ENCODE assay signal across 1 fruit fly cellular context in genomic region chrX:17682745-17683505, dm6.
A peak's percentile ranks its signal among the peaks of the same experiment; 100 is the strongest.
TF ChIP-seq lines count a peak whose summit lies in the region.

No protein-coding gene starts in this region.

TF ChIP-seq in whole organism, embryonic, 481 proteins besides CTCF, POLR2A, EP300 and RAD21 (continued from another document and continues in another):
- TF ChIP-seq CG8290 (GFP tag; optimal IDR thresholded peaks at IDR 0.05; lab: Kevin White, UChicago), result no peak
- TF ChIP-seq CG8290 (tag; optimal IDR thresholded peaks at IDR 0.05; lab: Kevin White, UChicago), result no peak
- peak; percentile 29 for TF ChIP-seq CG3407 (GFP tag; optimal IDR thresholded peaks at IDR 0.05; lab: Kevin White, UChicago)
- peak; percentile 92 for TF ChIP-seq vvl (GFP tag; IDR thresholded peaks at IDR 0.05; lab: Robert Waterston, UW)
- TF ChIP-seq CG2875 (GFP tag; optimal IDR thresholded peaks at IDR 0.05; lab: Kevin White, UChicago), result peak; percentile 58
- TF ChIP-seq Doc2 (GFP tag; IDR thresholded peaks at IDR 0.05; lab: Robert Waterston, UW), result no peak
- TF ChIP-seq CG10274 (GFP tag; optimal IDR thresholded peaks at IDR 0.05; lab: Kevin White, UChicago), result no peak
- peak; percentile 43 for TF ChIP-seq D19A (tag; optimal IDR thresholded peaks at IDR 0.05; lab: Kevin White, UChicago)
- peak; percentile 26 for TF ChIP-seq CG4707 (GFP tag; optimal IDR thresholded peaks at IDR 0.05; lab: Kevin White, UChicago)
- no peak for TF ChIP-seq Spps (tag; optimal IDR thresholded peaks at IDR 0.05; lab: Kevin White, UChicago)
- peak in 1 of 3 experiments; percentile 42 for TF ChIP-seq lola (GFP tag; optimal IDR thresholded peaks at IDR 0.05; lab: Kevin White, UChicago)
- peak; percentile 23 for TF ChIP-seq CG8944 (GFP tag; optimal IDR thresholded peaks at IDR 0.05; lab: Kevin White, UChicago)
- TF ChIP-seq CG4854 (GFP tag; optimal IDR thresholded peaks at IDR 0.05; lab: Kevin White, UChicago), result no peak
- TF ChIP-seq sc (optimal IDR thresholded peaks at IDR 0.05; lab: Kevin White, UChicago), result no peak
- no peak for TF ChIP-seq sc (GFP tag; optimal IDR thresholded peaks at IDR 0.05; lab: Kevin White, UChicago)
- no peak for TF ChIP-seq Sry-δ (GFP tag; optimal IDR thresholded peaks at IDR 0.05; lab: Kevin White, UChicago)
- no peak for TF ChIP-seq CG7271 (tag; optimal IDR thresholded peaks at IDR 0.05; lab: Kevin White, UChicago)
- peak; percentile 4 for TF ChIP-seq kah (GFP tag; optimal IDR thresholded peaks at IDR 0.05; lab: Kevin White, UChicago)
- TF ChIP-seq tx (GFP tag; optimal IDR thresholded peaks at IDR 0.05; lab: Kevin White, UChicago), result no peak
- TF ChIP-seq trem (tag; optimal IDR thresholded peaks at IDR 0.05; lab: Kevin White, UChicago), result peak; percentile 26
- peak; percentile 57 for TF ChIP-seq CG4360 (GFP tag; IDR thresholded peaks at IDR 0.05; lab: Robert Waterston, UW)
- peak; percentile 37 for TF ChIP-seq Fer3 (tag; optimal IDR thresholded peaks at IDR 0.05; lab: Kevin White, UChicago)
- TF ChIP-seq fd96Cb (tag; optimal IDR thresholded peaks at IDR 0.05; lab: Kevin White, UChicago), result peak; percentile 73
- TF ChIP-seq exex (tag; optimal IDR thresholded peaks at IDR 0.05; lab: Kevin White, UChicago), result no peak
- peak; percentile 73; the same call in 1 of the 3 replicates for TF ChIP-seq CG11456 (GFP tag; IDR thresholded peaks at IDR 0.05; lab: Robert Waterston, UW)
- peak; percentile 31 for TF ChIP-seq Chrac-16 (GFP tag; optimal IDR thresholded peaks at IDR 0.05; lab: Kevin White, UChicago)
- peak; percentile 50 for TF ChIP-seq CG10267 (tag; optimal IDR thresholded peaks at IDR 0.05; lab: Kevin White, UChicago)
- peak; percentile 77 for TF ChIP-seq CG13424 (tag; optimal IDR thresholded peaks at IDR 0.05; lab: Kevin White, UChicago)
- TF ChIP-seq ham (GFP tag; IDR thresholded peaks at IDR 0.05; lab: Robert Waterston, UW), result no peak
- peak; percentile 87 for TF ChIP-seq CG17328 (GFP tag; IDR thresholded peaks at IDR 0.05; lab: Robert Waterston, UW)
- no peak for TF ChIP-seq HmgD (GFP tag; optimal IDR thresholded peaks at IDR 0.05; lab: Kevin White, UChicago)
- TF ChIP-seq CG15073 (GFP tag; optimal IDR thresholded peaks at IDR 0.05; lab: Kevin White, UChicago), result no peak
- no peak for TF ChIP-seq schlank (tag; optimal IDR thresholded peaks at IDR 0.05; lab: Kevin White, UChicago)
- TF ChIP-seq pho (GFP tag; optimal IDR thresholded peaks at IDR 0.05; lab: Kevin White, UChicago), result peak; percentile 4
- peak; percentile 4 for TF ChIP-seq dmrt11E (tag; optimal IDR thresholded peaks at IDR 0.05; lab: Kevin White, UChicago)
- TF ChIP-seq D (optimal IDR thresholded peaks at IDR 0.05; lab: Kevin White, UChicago), result no peak
- TF ChIP-seq D (GFP tag; optimal IDR thresholded peaks at IDR 0.05; lab: Kevin White, UChicago), result peak; percentile 26
- peak; percentile 41 for TF ChIP-seq PHDP (tag; optimal IDR thresholded peaks at IDR 0.05; lab: Kevin White, UChicago)
- TF ChIP-seq NfI (GFP tag; optimal IDR thresholded peaks at IDR 0.05; lab: Kevin White, UChicago), result peak; percentile 45
- peak in 1 of 2 experiments; percentile 60 for TF ChIP-seq dpn (GFP tag; optimal IDR thresholded peaks at IDR 0.05; lab: Kevin White, UChicago)
- peak; percentile 83 for TF ChIP-seq stc (GFP tag; IDR thresholded peaks at IDR 0.05; lab: Robert Waterston, UW)
- TF ChIP-seq CG17568 (GFP tag; optimal IDR thresholded peaks at IDR 0.05; lab: Kevin White, UChicago), result peak; percentile 30
- no peak for TF ChIP-seq Hmx (GFP tag; optimal IDR thresholded peaks at IDR 0.05; lab: Kevin White, UChicago)
- TF ChIP-seq Mad (GFP tag; optimal IDR thresholded peaks at IDR 0.05; lab: Kevin White, UChicago), result peak; percentile 2
- peak; percentile 71 for TF ChIP-seq gem (tag; optimal IDR thresholded peaks at IDR 0.05; lab: Kevin White, UChicago)
- peak; percentile 83 for TF ChIP-seq CG17359 (tag; optimal IDR thresholded peaks at IDR 0.05; lab: Kevin White, UChicago)
- TF ChIP-seq CG12071 (GFP tag; optimal IDR thresholded peaks at IDR 0.05; lab: Kevin White, UChicago), result peak; percentile 13
- no peak for TF ChIP-seq Hand (GFP tag; optimal IDR thresholded peaks at IDR 0.05; lab: Kevin White, UChicago)
- no peak for TF ChIP-seq CG31365 (tag; optimal IDR thresholded peaks at IDR 0.05; lab: Kevin White, UChicago)
- no peak for TF ChIP-seq bigmax (GFP tag; optimal IDR thresholded peaks at IDR 0.05; lab: Kevin White, UChicago)
- TF ChIP-seq fu2 (GFP tag; optimal IDR thresholded peaks at IDR 0.05; lab: Kevin White, UChicago), result no peak
- TF ChIP-seq gcm (GFP tag; optimal IDR thresholded peaks at IDR 0.05; lab: Kevin White, UChicago), result peak; percentile 19
- TF ChIP-seq CG2129 (GFP tag; IDR thresholded peaks at IDR 0.05; lab: Robert Waterston, UW; ENCODE audit: partially characterized antibody), result no peak
- TF ChIP-seq CG32772 (GFP tag; IDR thresholded peaks at IDR 0.05; lab: Robert Waterston, UW), result peak; percentile 90
- no peak for TF ChIP-seq CG8089 (GFP tag; optimal IDR thresholded peaks at IDR 0.05; lab: Kevin White, UChicago)
- TF ChIP-seq Awh (GFP tag; IDR thresholded peaks at IDR 0.05; lab: Robert Waterston, UW), result peak; percentile 86
- TF ChIP-seq tll (GFP tag; optimal IDR thresholded peaks at IDR 0.05; lab: Kevin White, UChicago), result no peak
- no peak for TF ChIP-seq Fer2 (tag; optimal IDR thresholded peaks at IDR 0.05; lab: Kevin White, UChicago)
- no peak for TF ChIP-seq vnd (GFP tag; IDR thresholded peaks at IDR 0.05; lab: Robert Waterston, UW; ENCODE audit: partially characterized antibody)
- no peak for TF ChIP-seq CG34224 (GFP tag; IDR thresholded peaks at IDR 0.05; lab: Robert Waterston, UW; ENCODE audit: partially characterized antibody)
- TF ChIP-seq ems (GFP tag; optimal IDR thresholded peaks at IDR 0.05; lab: Kevin White, UChicago), result peak; percentile 39
- peak; percentile 16 for TF ChIP-seq stwl (tag; optimal IDR thresholded peaks at IDR 0.05; lab: Kevin White, UChicago)
- peak; percentile 52 for TF ChIP-seq ind (GFP tag; optimal IDR thresholded peaks at IDR 0.05; lab: Kevin White, UChicago)
- no peak for TF ChIP-seq Fer1 (GFP tag; optimal IDR thresholded peaks at IDR 0.05; lab: Kevin White, UChicago)
- TF ChIP-seq CG12104 (GFP tag; optimal IDR thresholded peaks at IDR 0.05; lab: Kevin White, UChicago), result peak; percentile 52
- TF ChIP-seq CG14667 (GFP tag; IDR thresholded peaks at IDR 0.05; lab: Robert Waterston, UW), result peak; percentile 81
- TF ChIP-seq Dll (GFP tag; IDR thresholded peaks at IDR 0.05; lab: Robert Waterston, UW; ENCODE audit: partially characterized antibody), result no peak
- peak; percentile 81 for TF ChIP-seq esg (GFP tag; conservative IDR thresholded peaks at IDR 0.05; lab: Robert Waterston, UW)
- 0 out of 3 replicates have a peak, but pooled peaks have one; percentile 8 for TF ChIP-seq CG6791 (GFP tag; IDR thresholded peaks at IDR 0.05; lab: Robert Waterston, UW; ENCODE audit: partially characterized antibody)
- 0 out of 2 replicates have a peak, but pooled peaks have one; percentile 10 for TF ChIP-seq CG10321 (GFP tag; IDR thresholded peaks at IDR 0.05; lab: Robert Waterston, UW)
- no peak for TF ChIP-seq hth (optimal IDR thresholded peaks at IDR 0.05; lab: Kevin White, UChicago)
- peak; percentile 61 for TF ChIP-seq CG15601 (tag; optimal IDR thresholded peaks at IDR 0.05; lab: Kevin White, UChicago)
- no peak for TF ChIP-seq CG15479 (GFP tag; optimal IDR thresholded peaks at IDR 0.05; lab: Kevin White, UChicago)
- TF ChIP-seq CG3163 (GFP tag; optimal IDR thresholded peaks at IDR 0.05; lab: Kevin White, UChicago), result no peak
- TF ChIP-seq MBD-R2 (GFP tag; IDR thresholded peaks at IDR 0.05; lab: Robert Waterston, UW), result no peak; the same call in 1 of the 2 replicates
- no peak; the same call in none of the 2 replicates for TF ChIP-seq Ravus (GFP tag; IDR thresholded peaks at IDR 0.05; lab: Robert Waterston, UW)
- no peak for TF ChIP-seq CG10147 (GFP tag; optimal IDR thresholded peaks at IDR 0.05; lab: Kevin White, UChicago)
- peak; percentile 71; the same call in 2 of the 3 replicates for TF ChIP-seq croc (GFP tag; conservative IDR thresholded peaks at IDR 0.05; lab: Robert Waterston, UW)
- TF ChIP-seq dan (GFP tag; IDR thresholded peaks at IDR 0.05; lab: Robert Waterston, UW), result no peak
- no peak for TF ChIP-seq pita (GFP tag; optimal IDR thresholded peaks at IDR 0.05; lab: Kevin White, UChicago)
- TF ChIP-seq CG12236 (GFP tag; optimal IDR thresholded peaks at IDR 0.05; lab: Kevin White, UChicago), result no peak
- peak; percentile 55 for TF ChIP-seq CG6813 (GFP tag; optimal IDR thresholded peaks at IDR 0.05; lab: Kevin White, UChicago)
- TF ChIP-seq CG18599 (GFP tag; optimal IDR thresholded peaks at IDR 0.05; lab: Kevin White, UChicago), result peak; percentile 43
- TF ChIP-seq CG7786 (GFP tag; optimal IDR thresholded peaks at IDR 0.05; lab: Kevin White, UChicago), result no peak
- no peak for TF ChIP-seq Usf (GFP tag; optimal IDR thresholded peaks at IDR 0.05; lab: Kevin White, UChicago)
- TF ChIP-seq CG10565 (GFP tag; optimal IDR thresholded peaks at IDR 0.05; lab: Kevin White, UChicago), result no peak
- TF ChIP-seq wdn (GFP tag; IDR thresholded peaks at IDR 0.05; lab: Robert Waterston, UW), result no peak
- no peak for TF ChIP-seq CkIIα-i1 (GFP tag; IDR thresholded peaks at IDR 0.05; lab: Robert Waterston, UW)
- TF ChIP-seq ash1 (GFP tag; optimal IDR thresholded peaks at IDR 0.05; lab: Kevin White, UChicago), result no peak
- peak; percentile 44 for TF ChIP-seq Vsx1 (GFP tag; optimal IDR thresholded peaks at IDR 0.05; lab: Kevin White, UChicago)
- no peak for TF ChIP-seq YL-1 (GFP tag; optimal IDR thresholded peaks at IDR 0.05; lab: Kevin White, UChicago)
- peak; percentile 73 for TF ChIP-seq slbo (GFP tag; IDR thresholded peaks at IDR 0.05; lab: Robert Waterston, UW)
- TF ChIP-seq CG16813 (GFP tag; IDR thresholded peaks at IDR 0.05; lab: Robert Waterston, UW; ENCODE audit: partially characterized antibody), result no peak
- peak; percentile 85 for TF ChIP-seq H15 (GFP tag; IDR thresholded peaks at IDR 0.05; lab: Robert Waterston, UW)
- no peak for TF ChIP-seq pum (GFP tag; optimal IDR thresholded peaks at IDR 0.05; lab: Kevin White, UChicago)
- peak; percentile 78 for TF ChIP-seq CG14014 (GFP tag; IDR thresholded peaks at IDR 0.05; lab: Robert Waterston, UW)
- TF ChIP-seq CG17612 (GFP tag; IDR thresholded peaks at IDR 0.05; lab: Robert Waterston, UW), result no peak
- peak; percentile 82 for TF ChIP-seq ara (GFP tag; IDR thresholded peaks at IDR 0.05; lab: Robert Waterston, UW)
- TF ChIP-seq toy (GFP tag; IDR thresholded peaks at IDR 0.05; lab: Robert Waterston, UW), result 0 out of 2 replicates have a peak, but pooled peaks have one; percentile 42
- TF ChIP-seq CG11085 (GFP tag; IDR thresholded peaks at IDR 0.05; lab: Robert Waterston, UW), result peak; percentile 38; the same call in 1 of the 2 replicates
- TF ChIP-seq CG2116 (GFP tag; optimal IDR thresholded peaks at IDR 0.05; lab: Kevin White, UChicago), result no peak
- no peak for TF ChIP-seq zf30C (GFP tag; optimal IDR thresholded peaks at IDR 0.05; lab: Kevin White, UChicago)
- no peak for TF ChIP-seq nerfin-2 (GFP tag; IDR thresholded peaks at IDR 0.05; lab: Robert Waterston, UW; ENCODE audit: partially characterized antibody)
- peak; percentile 13 for TF ChIP-seq Hmr (GFP tag; optimal IDR thresholded peaks at IDR 0.05; lab: Kevin White, UChicago)
- TF ChIP-seq crc (GFP tag; optimal IDR thresholded peaks at IDR 0.05; lab: Kevin White, UChicago), result no peak
- TF ChIP-seq Dfd (GFP tag; optimal IDR thresholded peaks at IDR 0.05; lab: Kevin White, UChicago), result no peak
- TF ChIP-seq CG2202 (tag; optimal IDR thresholded peaks at IDR 0.05; lab: Kevin White, UChicago), result no peak
- peak; percentile 81 for TF ChIP-seq sqz (GFP tag; optimal IDR thresholded peaks at IDR 0.05; lab: Kevin White, UChicago)
- no peak for TF ChIP-seq CG4282 (GFP tag; optimal IDR thresholded peaks at IDR 0.05; lab: Kevin White, UChicago)
- peak; percentile 52 for TF ChIP-seq CG10959 (GFP tag; IDR thresholded peaks at IDR 0.05; lab: Robert Waterston, UW)
- peak; percentile 86 for TF ChIP-seq peb (GFP tag; IDR thresholded peaks at IDR 0.05; lab: Robert Waterston, UW)
- TF ChIP-seq Nf-YB (GFP tag; optimal IDR thresholded peaks at IDR 0.05; lab: Kevin White, UChicago), result peak; percentile 19
- TF ChIP-seq Dek (tag; optimal IDR thresholded peaks at IDR 0.05; lab: Kevin White, UChicago), result no peak
- no peak for TF ChIP-seq TFAM (GFP tag; optimal IDR thresholded peaks at IDR 0.05; lab: Kevin White, UChicago)
- no peak for TF ChIP-seq fd3F (GFP tag; optimal IDR thresholded peaks at IDR 0.05; lab: Kevin White, UChicago)
- no peak for TF ChIP-seq Deaf1 (tag; optimal IDR thresholded peaks at IDR 0.05; lab: Kevin White, UChicago)
- TF ChIP-seq MESR4 (GFP tag; optimal IDR thresholded peaks at IDR 0.05; lab: Kevin White, UChicago), result no peak
- TF ChIP-seq grn (GFP tag; optimal IDR thresholded peaks at IDR 0.05; lab: Kevin White, UChicago), result peak; percentile 4
- TF ChIP-seq abd-A (tag; optimal IDR thresholded peaks at IDR 0.05; lab: Kevin White, UChicago), result peak; percentile 23
- no peak for TF ChIP-seq mld (GFP tag; IDR thresholded peaks at IDR 0.05; lab: Robert Waterston, UW; ENCODE audit: partially characterized antibody)
- TF ChIP-seq cwo (GFP tag; optimal IDR thresholded peaks at IDR 0.05; lab: Kevin White, UChicago), result peak; percentile 11
- TF ChIP-seq ken (GFP tag; IDR thresholded peaks at IDR 0.05; lab: Robert Waterston, UW), result peak; percentile 90
- no peak; the same call in 1 of the 2 replicates for TF ChIP-seq CG11696 (GFP tag; IDR thresholded peaks at IDR 0.05; lab: Robert Waterston, UW)
- TF ChIP-seq Dip2 (GFP tag; IDR thresholded peaks at IDR 0.05; lab: Robert Waterston, UW), result no peak
- peak; percentile 88 for TF ChIP-seq zfh1 (GFP tag; IDR thresholded peaks at IDR 0.05; lab: Robert Waterston, UW)
- TF ChIP-seq zen (tag; optimal IDR thresholded peaks at IDR 0.05; lab: Kevin White, UChicago), result no peak
- TF ChIP-seq CG4328 (GFP tag; optimal IDR thresholded peaks at IDR 0.05; lab: Kevin White, UChicago), result no peak
- peak; percentile 86 for TF ChIP-seq Aef1 (GFP tag; IDR thresholded peaks at IDR 0.05; lab: Robert Waterston, UW)
- TF ChIP-seq Lhr (GFP tag; optimal IDR thresholded peaks at IDR 0.05; lab: Kevin White, UChicago), result no peak
- peak; percentile 69 for TF ChIP-seq otp (GFP tag; IDR thresholded peaks at IDR 0.05; lab: Robert Waterston, UW)
- peak; percentile 1 for TF ChIP-seq sd (tag; optimal IDR thresholded peaks at IDR 0.05; lab: Kevin White, UChicago)
- peak; percentile 52 for TF ChIP-seq Nf-YA (GFP tag; IDR thresholded peaks at IDR 0.05; lab: Robert Waterston, UW)
- TF ChIP-seq pros (GFP tag; optimal IDR thresholded peaks at IDR 0.05; lab: Kevin White, UChicago), result no peak
- TF ChIP-seq CG33557 (GFP tag; optimal IDR thresholded peaks at IDR 0.05; lab: Kevin White, UChicago), result no peak
